Worm (Caenorhabditis elegans) whole organism, L2 larva: Measurements from ENCODE around the gene Y40A1A.2.

Source experiments
- aly-2 ChIP-seq: fragments of 150-350 bp; optimal IDR thresholded peaks from 2 replicates; lab custom pipeline; 2014; ENCODE audit warnings: missing biosample characterization, missing genetic modification characterization
- nhr-77 ChIP-seq: fragments of 150-350 bp; optimal IDR thresholded peaks from 2 replicates; lab custom pipeline; 2014; ENCODE audit warnings: missing biosample characterization, missing genetic modification characterization
- snpc-4 ChIP-seq: fragments of 150-350 bp; optimal IDR thresholded peaks from 2 replicates; lab custom pipeline; 2014; ENCODE audit warnings: missing biosample characterization, missing genetic modification characterization
- zag-1 ChIP-seq: fragments of 150-350 bp; optimal IDR thresholded peaks from 2 replicates; lab custom pipeline; 2014; ENCODE audit warnings: missing biosample characterization, missing genetic modification characterization
- ztf-11 ChIP-seq: sonication (generic microtip); optimal IDR thresholded peaks from 2 replicates; lab custom pipeline; 2017; ENCODE audit warnings: missing biosample characterization, missing genetic modification characterization

DNA sequence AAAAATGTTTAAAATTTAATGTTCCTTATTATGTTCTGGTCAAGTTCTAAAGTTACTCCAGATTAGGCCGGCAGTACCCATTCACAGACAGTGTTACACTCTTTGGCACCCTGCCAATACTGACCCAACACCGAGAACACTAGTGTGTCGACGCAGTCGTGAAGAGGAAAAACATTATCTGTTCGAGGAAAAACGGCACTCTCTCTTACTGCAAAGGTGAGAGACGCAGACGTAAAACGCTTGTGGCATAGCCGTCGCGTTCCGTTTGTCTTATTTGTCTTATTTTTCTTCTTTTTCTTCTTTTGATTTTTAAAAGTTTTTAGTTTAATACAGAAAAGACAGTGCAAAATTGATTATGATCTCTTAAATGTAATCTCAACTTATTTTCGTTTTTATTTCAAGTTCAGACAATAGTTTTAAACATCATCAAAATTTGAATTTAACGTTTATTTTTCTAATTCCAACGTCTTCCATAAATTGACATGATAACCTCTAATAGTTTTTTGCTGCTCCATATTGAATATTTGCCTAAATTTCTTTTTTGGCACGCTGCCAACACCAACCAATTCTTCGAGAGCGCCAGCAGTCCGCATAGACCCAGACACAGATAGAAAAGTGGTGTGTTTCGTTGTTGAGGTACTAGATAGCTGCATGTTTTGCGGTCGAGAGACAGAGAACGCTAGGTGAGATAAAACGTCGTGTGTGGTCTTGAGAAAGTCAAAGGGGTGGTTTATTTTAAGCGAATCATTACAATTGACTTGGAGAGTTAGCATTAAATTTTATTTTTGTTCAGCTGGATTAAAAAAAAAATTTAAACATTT is 29.4 kb upstream of the Y40A1A.2 start:
- TF ChIP-seq aly-2 (tag; lab: Kevin White, UChicago) (no peak), ztf-11 (tag; lab: Kevin White, UChicago) (no peak), snpc-4 (tag; lab: Kevin White, UChicago) (no peak), zag-1 (tag; lab: Kevin White, UChicago) (no peak), nhr-77 (tag; lab: Kevin White, UChicago) (no peak)
